Fruit fly (Drosophila melanogaster) whole organism, pupa: Measurements from ENCODE around the gene CG43074.

Source experiments
- CG10348 ChIP-seq: fragments of 200-800 bp; sonication (Bioruptor generic); IDR thresholded peaks from 2 replicates; pipeline ENCODE4 v1.3.6; 2022; ENCODE audit warnings: missing biosample characterization, missing genetic modification characterization
- CG12605 ChIP-seq: fragments of 200-800 bp; sonication (Bioruptor generic); IDR thresholded peaks from 2 replicates; pipeline ENCODE4 v1.3.6; 2022; ENCODE audit warnings: missing biosample characterization, missing genetic modification characterization
- CG13204 ChIP-seq: fragments of 200-800 bp; sonication (Bioruptor generic); optimal IDR thresholded peaks from 2 replicates; lab custom pipeline; 2018; ENCODE audit warnings: missing biosample characterization, mild to moderate bottlenecking, missing genetic modification characterization, moderate library complexity
- CG14655 ChIP-seq: fragments of 200-800 bp; sonication (Bioruptor generic); optimal IDR thresholded peaks from 3 replicates; lab custom pipeline; 2017; ENCODE audit warnings: mild to moderate bottlenecking, missing biosample characterization, missing genetic modification reagents, missing genetic modification characterization
- CG15710 ChIP-seq: fragments of 200-800 bp; sonication (Bioruptor generic); optimal IDR thresholded peaks from 2 replicates; lab custom pipeline; 2018; ENCODE audit warnings: missing biosample characterization, mild to moderate bottlenecking, missing genetic modification characterization, moderate library complexity
- CG17806 ChIP-seq: fragments of 200-800 bp; sonication (Bioruptor generic); optimal IDR thresholded peaks from 2 replicates; lab custom pipeline; 2018; ENCODE audit warnings: missing biosample characterization, mild to moderate bottlenecking, missing genetic modification characterization, moderate library complexity
- CG32121 ChIP-seq: fragments of 200-800 bp; sonication (Bioruptor generic); IDR thresholded peaks from 2 replicates; pipeline ENCODE4 v1.3.6; 2022; ENCODE audit warnings: missing biosample characterization, missing genetic modification characterization
- CG34367 ChIP-seq: fragments of 200-800 bp; sonication (Bioruptor generic); optimal IDR thresholded peaks from 2 replicates; lab custom pipeline; 2018; ENCODE audit warnings: missing biosample characterization, mild to moderate bottlenecking, missing genetic modification characterization
- CG4496 ChIP-seq: fragments of 200-800 bp; sonication (Bioruptor generic); IDR thresholded peaks from 3 replicates; pipeline ENCODE4 v1.3.6; 2022; ENCODE audit warnings: missing biosample characterization, missing genetic modification characterization
- CG8159 ChIP-seq: fragments of 200-800 bp; sonication (Bioruptor generic); optimal IDR thresholded peaks from 3 replicates; lab custom pipeline; 2018; ENCODE audit warnings: missing biosample characterization, mild to moderate bottlenecking, missing genetic modification characterization, moderate library complexity
- CG8301 ChIP-seq: fragments of 200-800 bp; sonication (Bioruptor generic); optimal IDR thresholded peaks from 2 replicates; lab custom pipeline; 2018; ENCODE audit warnings: missing biosample characterization, mild to moderate bottlenecking, missing genetic modification characterization
- CG9948 ChIP-seq: fragments of 200-800 bp; sonication (Bioruptor generic); optimal IDR thresholded peaks from 2 replicates; lab custom pipeline; 2018; ENCODE audit warnings: missing biosample characterization, mild to moderate bottlenecking, missing genetic modification characterization, moderate library complexity
- D1 ChIP-seq: fragments of 200-800 bp; sonication (Bioruptor generic); optimal IDR thresholded peaks from 2 replicates; lab custom pipeline; 2018; ENCODE audit warnings: missing biosample characterization, mild to moderate bottlenecking, missing genetic modification characterization, moderate library complexity
- EcR ChIP-seq: fragments of 200-800 bp; sonication (Bioruptor generic); optimal IDR thresholded peaks from 3 replicates; lab custom pipeline; 2019; ENCODE audit warnings: missing biosample characterization, missing genetic modification characterization, mild to moderate bottlenecking, moderate library complexity, missing genetic modification reagents
- Ets98B ChIP-seq: fragments of 200-800 bp; sonication (Bioruptor generic); IDR thresholded peaks from 2 replicates; pipeline ENCODE4 v1.3.6; 2022; ENCODE audit warnings: missing biosample characterization, missing genetic modification characterization
- Pif1A ChIP-seq: fragments of 200-800 bp; sonication (Bioruptor generic); optimal IDR thresholded peaks from 3 replicates; lab custom pipeline; 2016; ENCODE audit warnings: missing biosample characterization, missing genetic modification characterization
- Pif1B ChIP-seq: fragments of 200-800 bp; sonication (Bioruptor generic); optimal IDR thresholded peaks from 3 replicates; lab custom pipeline; 2016; ENCODE audit warnings: missing biosample characterization, missing genetic modification characterization
- Snoo ChIP-seq: fragments of 200-800 bp; sonication (Bioruptor generic); optimal IDR thresholded peaks from 3 replicates; lab custom pipeline; 2017; ENCODE audit warnings: missing biosample characterization, mild to moderate bottlenecking, missing genetic modification characterization, inconsistent platforms
- fd96Ca ChIP-seq: fragments of 200-800 bp; sonication (Bioruptor generic); IDR thresholded peaks from 3 replicates; pipeline ENCODE4 v1.3.6; 2022; ENCODE audit warnings: missing biosample characterization, missing genetic modification characterization
- gl ChIP-seq: fragments of 200-800 bp; sonication (Bioruptor generic); optimal IDR thresholded peaks from 2 replicates; lab custom pipeline; 2018; ENCODE audit warnings: missing biosample characterization, mild to moderate bottlenecking, missing genetic modification characterization
- rn ChIP-seq: fragments of 200-800 bp; sonication (Bioruptor generic); IDR thresholded peaks from 2 replicates; pipeline ENCODE4 v1.3.6; 2022; ENCODE audit warnings: missing biosample characterization, missing genetic modification characterization

Gene CG43074

DNA sequence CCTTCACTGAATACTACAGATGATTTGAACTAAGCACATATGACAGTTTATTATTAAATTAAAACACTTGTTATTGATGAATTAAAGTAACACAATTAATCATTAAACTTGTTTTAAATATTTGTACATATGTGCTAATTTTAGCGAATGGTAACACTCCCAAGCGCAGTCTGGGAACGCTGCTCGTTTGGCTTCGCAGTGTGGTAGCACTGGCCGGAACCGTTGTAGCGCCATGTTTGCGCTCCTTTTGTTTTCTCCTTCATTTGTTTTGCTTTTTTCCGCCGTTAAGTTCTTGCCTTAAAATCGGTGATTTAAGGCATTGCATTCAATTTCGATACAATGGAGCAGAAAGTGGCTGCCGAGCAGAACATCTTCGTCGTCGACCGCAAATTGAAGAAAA is 18.3 kb downstream of the CG43074 start, which contains the start of gene CycJ:
Gene CycJ (plus strand): TSS at position 229 of the 400 bp plus-strand sequence.
- TF ChIP-seq CG34367 (tag; lab: Kevin White, UChicago) (no peak), CG4496 (GFP tag; lab: Robert Waterston, UW) (0 out of 3 replicates have a peak, but pooled peaks have one; percentile 8), D1 (tag; lab: Kevin White, UChicago) (no peak), CG15710 (tag; lab: Kevin White, UChicago) (no peak), CG13204 (GFP tag; lab: Kevin White, UChicago) (no peak), Snoo (tag; lab: Kevin White, UChicago) (no peak)
- TF ChIP-seq, all 21 proteins: peak for 1

DNA sequence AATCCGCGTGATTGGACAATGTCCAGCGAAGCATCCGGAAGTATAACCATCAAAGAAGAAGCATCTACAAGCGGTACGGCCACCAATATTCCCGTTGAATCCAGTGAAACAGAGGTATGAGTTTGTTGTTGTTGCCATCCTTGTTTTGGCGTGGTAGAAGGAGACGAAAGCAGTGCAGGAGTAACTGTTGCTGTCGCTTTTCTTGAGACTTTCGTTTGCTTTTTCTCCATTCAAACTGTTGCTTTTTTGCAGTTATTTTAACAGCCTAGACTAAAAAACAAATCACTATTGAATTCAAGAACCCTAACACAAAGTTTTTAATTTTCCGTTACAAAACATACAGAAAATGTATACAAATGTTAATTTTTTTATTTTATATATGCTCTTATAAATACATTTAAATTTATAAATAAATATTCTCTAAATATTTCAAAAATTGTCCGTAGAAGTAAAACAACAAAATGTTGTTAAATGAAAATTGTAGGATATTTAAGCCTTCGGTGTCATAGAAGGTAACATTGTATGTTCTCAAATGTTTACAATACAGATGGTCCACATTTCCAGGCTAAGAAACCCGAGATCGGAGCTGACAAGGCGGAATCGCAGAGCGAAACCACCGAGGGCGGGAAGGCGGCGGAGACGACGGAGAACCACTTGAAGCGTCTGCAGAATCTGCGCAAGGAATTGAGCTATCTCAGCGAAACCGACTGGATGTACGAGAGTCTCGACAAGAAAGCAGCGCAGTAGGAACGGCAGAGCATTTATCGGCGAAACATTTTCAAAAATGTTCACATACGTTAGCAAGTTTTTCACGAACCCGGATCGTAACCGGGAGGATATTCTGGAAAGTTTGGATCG is 22.7 kb downstream of the CG43074 start:
- TF ChIP-seq CG4496 (GFP tag; lab: Robert Waterston, UW) (peak; percentile 50; the same call in 1 of the 3 replicates), gl (tag; lab: Kevin White, UChicago) (no peak), CG9948 (tag; lab: Kevin White, UChicago) (peak; percentile 3), CG15710 (tag; lab: Kevin White, UChicago) (no peak), CG17806 (tag; lab: Kevin White, UChicago) (peak; percentile 10), CG12605 (peak; percentile 39; the same call in 1 of the 2 replicates), CG34367 (tag; lab: Kevin White, UChicago) (peak; percentile 3)

DNA sequence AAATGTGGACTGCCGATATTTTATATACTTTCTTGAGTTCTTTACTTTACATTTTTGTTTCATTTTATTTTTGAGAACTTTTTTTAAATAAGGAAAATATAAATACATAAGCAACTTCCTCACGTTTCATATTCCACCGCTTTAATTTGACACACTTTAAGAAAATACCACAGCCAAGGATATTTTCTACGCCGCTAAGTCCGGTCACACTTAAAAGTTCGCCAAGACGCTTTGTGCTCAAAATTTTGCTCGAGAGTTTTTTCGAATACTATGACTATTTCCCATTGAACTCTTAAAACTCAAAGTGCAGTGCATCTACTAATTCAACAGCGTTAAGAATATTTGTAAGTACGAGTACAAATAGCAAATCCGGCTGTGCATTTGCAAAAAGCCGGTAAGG is 23.3 kb downstream of the CG43074 start, which contains the start of the genes CG46463 and armi:
Gene CG46463 (plus strand): TSS at position 197 of the 400 bp plus-strand sequence.
Gene armi (plus strand): TSS at position 199 of the 400 bp plus-strand sequence.
- TF ChIP-seq CG13204 (GFP tag; lab: Kevin White, UChicago): no peak
- no peak for TF ChIP-seq Ets98B
- TF ChIP-seq Pif1A (GFP tag; lab: Kevin White, UChicago): no peak
- TF ChIP-seq CG17806 (tag; lab: Kevin White, UChicago): no peak
- no peak for TF ChIP-seq Snoo (tag; lab: Kevin White, UChicago)
- no peak for TF ChIP-seq CG8159 (tag; lab: Kevin White, UChicago)
- no peak for TF ChIP-seq D1 (tag; lab: Kevin White, UChicago)
- TF ChIP-seq fd96Ca (GFP tag; lab: Robert Waterston, UW): no peak
- no peak for TF ChIP-seq rn (GFP tag; lab: Robert Waterston, UW)
- TF ChIP-seq CG4496 (GFP tag; lab: Robert Waterston, UW): no peak

DNA sequence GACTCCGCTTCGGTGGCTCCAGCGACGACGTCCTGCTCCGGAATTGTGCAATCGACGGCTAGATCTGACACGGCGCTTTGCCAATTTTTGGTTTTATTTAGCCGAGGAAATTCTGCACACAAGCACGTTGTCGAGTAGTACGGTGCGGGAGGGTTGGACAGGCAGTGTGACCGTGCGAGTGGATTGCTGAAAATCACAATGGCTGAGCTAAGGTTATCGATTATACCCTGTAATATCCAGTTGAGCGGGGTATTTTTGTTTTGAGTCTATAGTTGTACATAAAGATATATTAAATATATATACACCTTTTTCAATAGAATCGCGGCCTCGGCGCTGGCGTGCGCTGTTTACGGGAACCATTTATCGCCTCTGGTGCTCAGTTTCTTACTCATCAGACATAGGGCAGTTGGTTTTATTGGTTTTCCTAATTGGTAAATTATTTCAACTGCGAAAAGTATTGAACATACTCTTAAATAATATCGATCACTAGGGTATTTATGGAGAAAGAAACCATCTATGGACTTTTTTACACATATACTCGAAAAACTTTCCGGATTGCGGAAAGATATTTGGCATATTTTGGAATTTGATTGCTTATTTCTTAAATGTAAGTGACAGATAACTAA is 23.9 kb downstream of the CG43074 start, which contains the start of gene eIF5B:
Gene eIF5B (minus strand): TSS at position 576 of the 626 bp plus-strand sequence.
- TF ChIP-seq Pif1A (GFP tag; lab: Kevin White, UChicago) (no peak), fd96Ca (GFP tag; lab: Robert Waterston, UW) (peak; percentile 88), Ets98B (peak; percentile 83), CG15710 (tag; lab: Kevin White, UChicago) (peak; percentile 81), CG12605 (peak; percentile 61), CG8159 (tag; lab: Kevin White, UChicago) (peak; percentile 69), CG34367 (tag; lab: Kevin White, UChicago) (peak; percentile 76), CG8301 (peak; percentile 65), rn (GFP tag; lab: Robert Waterston, UW) (peak; percentile 70), gl (tag; lab: Kevin White, UChicago) (peak; percentile 15), Snoo (tag; lab: Kevin White, UChicago) (peak; percentile 80), CG9948 (tag; lab: Kevin White, UChicago) (peak; percentile 67), D1 (tag; lab: Kevin White, UChicago) (no peak), CG17806 (tag; lab: Kevin White, UChicago) (peak; percentile 56), CG4496 (GFP tag; lab: Robert Waterston, UW) (peak; percentile 91), CG32121 (GFP tag; lab: Robert Waterston, UW) (peak; percentile 81), EcR (GFP tag; lab: Kevin White, UChicago) (peak; percentile 75), CG14655 (GFP tag; lab: Kevin White, UChicago) (peak; percentile 73), Pif1B (GFP tag; lab: Kevin White, UChicago) (peak; percentile 87), CG13204 (GFP tag; lab: Kevin White, UChicago) (no peak), CG10348 (GFP tag; lab: Robert Waterston, UW) (0 out of 2 replicates have a peak, but pooled peaks have one; percentile 15)

DNA sequence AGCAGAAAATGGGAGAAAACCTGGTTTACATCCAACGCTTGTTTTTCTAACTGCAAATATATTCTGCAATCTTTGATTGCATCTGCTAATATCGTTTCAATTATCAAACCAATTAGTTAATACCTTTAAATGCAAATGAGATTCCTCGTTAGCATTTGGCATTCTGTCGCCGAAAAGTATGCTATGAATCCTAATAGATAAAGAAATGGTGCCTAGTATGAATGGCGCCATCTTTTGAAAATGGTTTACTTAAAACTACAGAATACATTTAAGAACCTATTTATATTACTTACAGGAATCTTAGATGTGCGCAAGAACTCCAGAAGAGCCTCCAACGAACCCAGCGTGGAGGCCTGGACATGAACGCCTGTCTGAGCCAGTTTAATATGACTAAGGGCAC is 27.5 kb downstream of the CG43074 start:
- TF ChIP-seq CG8159 (tag; lab: Kevin White, UChicago) (no peak), Pif1B (GFP tag; lab: Kevin White, UChicago) (no peak), Ets98B (no peak), CG14655 (GFP tag; lab: Kevin White, UChicago) (no peak), CG10348 (GFP tag; lab: Robert Waterston, UW) (no peak), CG8301 (no peak), gl (tag; lab: Kevin White, UChicago) (no peak), CG4496 (GFP tag; lab: Robert Waterston, UW) (no peak), Snoo (tag; lab: Kevin White, UChicago) (no peak), CG17806 (tag; lab: Kevin White, UChicago) (no peak), CG12605 (no peak), CG32121 (GFP tag; lab: Robert Waterston, UW) (no peak), CG13204 (GFP tag; lab: Kevin White, UChicago) (no peak), D1 (tag; lab: Kevin White, UChicago) (no peak), fd96Ca (GFP tag; lab: Robert Waterston, UW) (no peak), CG34367 (tag; lab: Kevin White, UChicago) (no peak), Pif1A (GFP tag; lab: Kevin White, UChicago) (no peak), CG9948 (tag; lab: Kevin White, UChicago) (no peak), EcR (GFP tag; lab: Kevin White, UChicago) (no peak)
